Worm (Caenorhabditis elegans): ENCODE data around the gene F46E10.18.

- TF ChIP-seq tab-1 (GFP tag; IDR thresholded peaks at IDR 0.05) (no peak), ztf-29 (GFP tag; IDR thresholded peaks at IDR 0.05) (no peak), cog-1 (tag; optimal IDR thresholded peaks at IDR 0.05) (no peak), med-1 (GFP tag; optimal IDR thresholded peaks at IDR 0.05; ENCODE audit: insufficient read depth) (no peak)
Measured at ce11 chrV:6505339-6505811, 15.5 kb upstream of the F46E10.18 start, which contains the start of gene W01A11.7.

Measured in whole organism, midembryonic.